Fruit fly (Drosophila melanogaster): Measurements from ENCODE around the gene gzl.
A peak's percentile ranks its signal among the peaks of the same experiment; 100 is the strongest.

Gene gzl

DNA sequence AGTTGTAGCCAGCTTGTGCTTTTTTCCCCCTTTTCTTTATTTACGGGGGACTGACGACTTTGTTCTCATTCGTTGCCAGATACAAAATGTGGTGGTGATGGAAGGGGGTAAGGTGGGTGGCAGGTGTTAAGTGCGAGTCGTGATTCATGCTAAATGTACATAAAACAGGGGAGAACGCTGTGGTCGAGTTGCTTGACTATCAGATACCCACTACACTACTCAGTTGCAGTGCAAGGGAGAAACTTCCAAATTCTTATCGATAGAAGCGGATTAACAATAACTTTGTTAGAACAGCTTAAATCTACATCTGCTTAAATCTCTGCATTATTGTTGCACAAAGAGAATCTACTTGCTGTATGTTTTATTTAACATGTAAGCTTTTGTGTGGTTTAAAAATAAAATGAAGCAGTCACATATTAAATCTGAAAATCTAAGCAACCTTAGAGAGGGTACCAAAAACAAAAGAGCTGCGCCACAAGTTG, 14.9 kb downstream of the gzl start (continued):
- TF ChIP-seq CG1603 (tag; optimal IDR thresholded peaks at IDR 0.05) = no peak
- TF ChIP-seq gem (tag; optimal IDR thresholded peaks at IDR 0.05) = peak; percentile 59
- peak; percentile 8 for TF ChIP-seq CG17568 (GFP tag; optimal IDR thresholded peaks at IDR 0.05)
- no peak for TF ChIP-seq Bteb2 (GFP tag; optimal IDR thresholded peaks at IDR 0.05)
- peak; percentile 2 for TF ChIP-seq phol (tag; optimal IDR thresholded peaks at IDR 0.05)
- TF ChIP-seq Side (GFP tag; optimal IDR thresholded peaks at IDR 0.05) = no peak
- TF ChIP-seq Vsx1 (GFP tag; optimal IDR thresholded peaks at IDR 0.05) = peak; percentile 20
- TF ChIP-seq CG2678 (tag; optimal IDR thresholded peaks at IDR 0.05) = peak; percentile 54
- TF ChIP-seq CG17361 (GFP tag; IDR thresholded peaks at IDR 0.05) = peak; percentile 36; the same call in 1 of the 3 replicates
- no peak for TF ChIP-seq CG8944 (GFP tag; optimal IDR thresholded peaks at IDR 0.05)
- TF ChIP-seq Mes4 (GFP tag; optimal IDR thresholded peaks at IDR 0.05) = no peak
- TF ChIP-seq CG4730 (GFP tag; IDR thresholded peaks at IDR 0.05) = no peak
- TF ChIP-seq CG42726 (GFP tag; IDR thresholded peaks at IDR 0.05; ENCODE audit: partially characterized antibody) = no peak
- no peak for TF ChIP-seq ash1 (GFP tag; optimal IDR thresholded peaks at IDR 0.05)
- no peak for TF ChIP-seq knrl (GFP tag; IDR thresholded peaks at IDR 0.05; ENCODE audit: partially characterized antibody)
- no peak for TF ChIP-seq grn (GFP tag; optimal IDR thresholded peaks at IDR 0.05)
- no peak for TF ChIP-seq CG1832 (GFP tag; optimal IDR thresholded peaks at IDR 0.05)
- no peak for TF ChIP-seq PHDP (tag; optimal IDR thresholded peaks at IDR 0.05)
- no peak for TF ChIP-seq Chrac-16 (GFP tag; optimal IDR thresholded peaks at IDR 0.05)
- no peak for TF ChIP-seq gcm (GFP tag; optimal IDR thresholded peaks at IDR 0.05)
- TF ChIP-seq CG16815 (GFP tag; optimal IDR thresholded peaks at IDR 0.05) = no peak
- TF ChIP-seq Hr39 (optimal IDR thresholded peaks at IDR 0.05) = no peak
- no peak for TF ChIP-seq ranshi (GFP tag; IDR thresholded peaks at IDR 0.05)
- TF ChIP-seq sens (GFP tag) = peak; percentile 72
- no peak for TF ChIP-seq Lim3 (GFP tag; IDR thresholded peaks at IDR 0.05)
- no peak for TF ChIP-seq Gug (GFP tag; IDR thresholded peaks at IDR 0.05)
- no peak for TF ChIP-seq CG4820 (GFP tag; optimal IDR thresholded peaks at IDR 0.05)
- TF ChIP-seq slbo (GFP tag; IDR thresholded peaks at IDR 0.05) = no peak; the same call in 1 of the 2 replicates
- no peak for TF ChIP-seq ase (GFP tag; IDR thresholded peaks at IDR 0.05)
- TF ChIP-seq CG10209 (GFP tag; optimal IDR thresholded peaks at IDR 0.05) = no peak
- TF ChIP-seq ems (GFP tag; optimal IDR thresholded peaks at IDR 0.05) = no peak
- TF ChIP-seq nerfin-1 (tag; optimal IDR thresholded peaks at IDR 0.05) = no peak
- no peak for TF ChIP-seq disco-r (GFP tag; optimal IDR thresholded peaks at IDR 0.05)
- no peak for TF ChIP-seq CG4854 (GFP tag; optimal IDR thresholded peaks at IDR 0.05)
- no peak for TF ChIP-seq TFAM (GFP tag; optimal IDR thresholded peaks at IDR 0.05)
- no peak for TF ChIP-seq fu2 (GFP tag; optimal IDR thresholded peaks at IDR 0.05)
- TF ChIP-seq CG11085 (GFP tag; IDR thresholded peaks at IDR 0.05) = no peak
- no peak for TF ChIP-seq fd3F (GFP tag; optimal IDR thresholded peaks at IDR 0.05)
- TF ChIP-seq chinmo (GFP tag; IDR thresholded peaks at IDR 0.05; ENCODE audit: partially characterized antibody) = 0 out of 4 replicates have a peak, but pooled peaks have one; percentile 61
- peak; percentile 45 for TF ChIP-seq CG7786 (GFP tag; optimal IDR thresholded peaks at IDR 0.05)
- no peak for TF ChIP-seq pros (GFP tag; optimal IDR thresholded peaks at IDR 0.05)
- no peak for TF ChIP-seq CG6175 (GFP tag; IDR thresholded peaks at IDR 0.05)
- TF ChIP-seq Ptx1 (GFP tag; IDR thresholded peaks at IDR 0.05) = no peak; the same call in 1 of the 2 replicates
- TF ChIP-seq bcd (GFP tag; optimal IDR thresholded peaks at IDR 0.05) = no peak
- no peak for TF ChIP-seq D19B (GFP tag; optimal IDR thresholded peaks at IDR 0.05)
- TF ChIP-seq lilli (GFP tag; optimal IDR thresholded peaks at IDR 0.05) = peak; percentile 26
- TF ChIP-seq cg (GFP tag; optimal IDR thresholded peaks at IDR 0.05) = no peak
- TF ChIP-seq crc (GFP tag; optimal IDR thresholded peaks at IDR 0.05) = no peak
- no peak for TF ChIP-seq CHES-1-like (GFP tag; optimal IDR thresholded peaks at IDR 0.05)
- no peak for TF ChIP-seq fd102C (GFP tag; optimal IDR thresholded peaks at IDR 0.05)
- TF ChIP-seq trh (GFP tag; optimal IDR thresholded peaks at IDR 0.05) = no peak
- peak; percentile 7 for TF ChIP-seq CG12769 (tag; optimal IDR thresholded peaks at IDR 0.05)
